Fruit fly (Drosophila melanogaster): ENCODE results near the gene tos.
A peak's percentile ranks its signal among the peaks of the same experiment; 100 is the strongest.

The tos gene

dm6 chr2L:18708239-18708891 lies 26.5 kb upstream of the tos start, which contains the start of the genes Faf2 and Grip71 (continued):
- TF ChIP-seq nau (GFP tag; optimal IDR thresholded peaks at IDR 0.05), result peak; percentile 19
- peak; percentile 91 for TF ChIP-seq Ets97D (GFP tag; optimal IDR thresholded peaks at IDR 0.05)
- TF ChIP-seq Dek (tag; optimal IDR thresholded peaks at IDR 0.05), result peak; percentile 92
- TF ChIP-seq CG11560 (tag; IDR thresholded peaks at IDR 0.05), result peak; percentile 85
- TF ChIP-seq ap (GFP tag; IDR thresholded peaks at IDR 0.05), result peak; percentile 93
- peak; percentile 95 for TF ChIP-seq CG12659 (GFP tag; optimal IDR thresholded peaks at IDR 0.05)
- TF ChIP-seq chinmo (GFP tag; IDR thresholded peaks at IDR 0.05; ENCODE audit: partially characterized antibody), result peak; percentile 86; the same call in 3 of the 4 replicates
- TF ChIP-seq chn (GFP tag; optimal IDR thresholded peaks at IDR 0.05), result peak; percentile 93
- peak; percentile 96 for TF ChIP-seq CG32532 (GFP tag; IDR thresholded peaks at IDR 0.05)
- no peak for TF ChIP-seq pita (GFP tag; optimal IDR thresholded peaks at IDR 0.05)
- peak; percentile 90 for TF ChIP-seq CG31441 (GFP tag; IDR thresholded peaks at IDR 0.05)
- peak; percentile 92 for TF ChIP-seq Ada2b (GFP tag; IDR thresholded peaks at IDR 0.05)
- peak; percentile 95 for TF ChIP-seq Dbx (GFP tag; IDR thresholded peaks at IDR 0.05)
- no peak for TF ChIP-seq Kr (GFP tag; optimal IDR thresholded peaks at IDR 0.05)
- peak; percentile 82 for TF ChIP-seq Atf3 (GFP tag; optimal IDR thresholded peaks at IDR 0.05)
- TF ChIP-seq zfh2 (GFP tag; optimal IDR thresholded peaks at IDR 0.05), result peak; percentile 90
- TF ChIP-seq Nf-YA (GFP tag; IDR thresholded peaks at IDR 0.05), result peak; percentile 84
- TF ChIP-seq bsh (GFP tag; optimal IDR thresholded peaks at IDR 0.05), result peak in 1 of 2 experiments; percentile 93
- TF ChIP-seq Bteb2 (GFP tag; optimal IDR thresholded peaks at IDR 0.05), result peak; percentile 79
- no peak for TF ChIP-seq zf30C (GFP tag; optimal IDR thresholded peaks at IDR 0.05)
- TF ChIP-seq CG3163 (GFP tag; optimal IDR thresholded peaks at IDR 0.05), result peak; percentile 42
- peak; percentile 95 for TF ChIP-seq CG17361 (GFP tag; IDR thresholded peaks at IDR 0.05)
- peak; percentile 79 for TF ChIP-seq Dp (GFP tag; optimal IDR thresholded peaks at IDR 0.05)
- TF ChIP-seq gcm2 (GFP tag; optimal IDR thresholded peaks at IDR 0.05), result no peak
- peak; percentile 76 for TF ChIP-seq CG16863 (GFP tag; optimal IDR thresholded peaks at IDR 0.05)
- TF ChIP-seq Lim3 (GFP tag; IDR thresholded peaks at IDR 0.05), result peak; percentile 76
- TF ChIP-seq HmgZ (tag; optimal IDR thresholded peaks at IDR 0.05), result peak; percentile 94
- peak; percentile 94 for TF ChIP-seq CG4730 (GFP tag; IDR thresholded peaks at IDR 0.05)
- TF ChIP-seq Fer2 (tag; optimal IDR thresholded peaks at IDR 0.05), result peak; percentile 81
- peak; percentile 97 for TF ChIP-seq CG14441 (GFP tag; IDR thresholded peaks at IDR 0.05)
- peak; percentile 93 for TF ChIP-seq klu (GFP tag; IDR thresholded peaks at IDR 0.05)
- peak; percentile 65 for TF ChIP-seq Side (GFP tag; optimal IDR thresholded peaks at IDR 0.05)
- no peak for TF ChIP-seq exex (tag; optimal IDR thresholded peaks at IDR 0.05)
- peak; percentile 86 for TF ChIP-seq Dip3 (GFP tag; optimal IDR thresholded peaks at IDR 0.05)
- TF ChIP-seq E2f1 (GFP tag; IDR thresholded peaks at IDR 0.05), result peak; percentile 93
- TF ChIP-seq CG12744 (GFP tag; optimal IDR thresholded peaks at IDR 0.05), result peak; percentile 68
- peak; percentile 87 for TF ChIP-seq dan (GFP tag; IDR thresholded peaks at IDR 0.05)
- TF ChIP-seq insv (GFP tag; optimal IDR thresholded peaks at IDR 0.05), result peak in 1 of 2 experiments; percentile 59
- TF ChIP-seq twi (tag; optimal IDR thresholded peaks at IDR 0.05), result peak; percentile 81
- TF ChIP-seq Tbp (GFP tag; optimal IDR thresholded peaks at IDR 0.05), result no peak
- peak; percentile 63 for TF ChIP-seq CrebB (tag; optimal IDR thresholded peaks at IDR 0.05)
- peak; percentile 90 for TF ChIP-seq CG15514 (GFP tag; optimal IDR thresholded peaks at IDR 0.05)
- TF ChIP-seq CG31388 (GFP tag; optimal IDR thresholded peaks at IDR 0.05), result peak; percentile 88
- peak; percentile 88 for TF ChIP-seq hkb (optimal IDR thresholded peaks at IDR 0.05)
- peak; percentile 91 for TF ChIP-seq hkb (GFP tag; IDR thresholded peaks at IDR 0.05)
- TF ChIP-seq stwl (tag; optimal IDR thresholded peaks at IDR 0.05), result peak; percentile 74
- peak; percentile 59 for TF ChIP-seq repo (GFP tag; optimal IDR thresholded peaks at IDR 0.05)
- peak; percentile 89 for TF ChIP-seq bab2 (GFP tag; optimal IDR thresholded peaks at IDR 0.05)
- peak; percentile 82 for TF ChIP-seq YL-1 (GFP tag; optimal IDR thresholded peaks at IDR 0.05)
- TF ChIP-seq CG14050 (GFP tag; IDR thresholded peaks at IDR 0.05), result peak; percentile 92
- TF ChIP-seq HLH3B (GFP tag; IDR thresholded peaks at IDR 0.05), result peak; percentile 93

All from whole organism, embryonic.